Worm (Caenorhabditis elegans) whole organism, early embryonic: Measurements from ENCODE around the gene tab-1.

Source experiments
- B0310.2 ChIP-seq: sonication (generic microtip); optimal IDR thresholded peaks from 2 replicates; lab custom pipeline; 2016; ENCODE audit warnings: mild to moderate bottlenecking, missing genetic modification characterization, missing compliant biosample characterization
- F13C5.2 ChIP-seq: sonication (generic microtip); optimal IDR thresholded peaks from 2 replicates; lab custom pipeline; 2017; ENCODE audit warnings: mild to moderate bottlenecking, missing genetic modification characterization, inconsistent platforms, missing compliant biosample characterization
- aly-1 ChIP-seq: sonication (generic microtip); optimal IDR thresholded peaks from 2 replicates; lab custom pipeline; 2016; ENCODE audit warnings: missing genetic modification characterization, missing compliant biosample characterization
- ama-1 ChIP-seq: fragments of 150-350 bp; optimal IDR thresholded peaks from 2 replicates; lab custom pipeline; 2014
- ceh-13 ChIP-seq: fragments of 200-800 bp; sonication (Bioruptor generic); optimal IDR thresholded peaks from 2 replicates; lab custom pipeline; 2018; ENCODE audit warnings: mild to moderate bottlenecking, missing genetic modification characterization, missing compliant biosample characterization
- ceh-36 ChIP-seq: sonication (generic microtip); optimal IDR thresholded peaks from 2 replicates; lab custom pipeline; 2016; ENCODE audit warnings: missing genetic modification characterization, inconsistent platforms, missing compliant biosample characterization
- ets-7 ChIP-seq: sonication (generic microtip); optimal IDR thresholded peaks from 2 replicates; lab custom pipeline; 2016; ENCODE audit warnings: missing genotype, missing genetic modification characterization, missing compliant biosample characterization
- flt-1 ChIP-seq: fragments of 200-800 bp; sonication (Bioruptor generic); IDR thresholded peaks from 2 replicates; pipeline ENCODE4 v1.3.6; 2022; ENCODE audit warnings: missing genetic modification characterization, missing compliant biosample characterization
- hmbx-1 ChIP-seq: sonication (generic microtip); optimal IDR thresholded peaks from 2 replicates; lab custom pipeline; 2016; ENCODE audit warnings: mild to moderate bottlenecking, missing genetic modification characterization, missing compliant biosample characterization
- hmg-4 ChIP-seq: fragments of 200-800 bp; sonication (Bioruptor generic); optimal IDR thresholded peaks from 2 replicates; lab custom pipeline; 2018; ENCODE audit warnings: mild to moderate bottlenecking, missing genetic modification characterization, missing compliant biosample characterization
- hnd-1 ChIP-seq: sonication (generic microtip); optimal IDR thresholded peaks from 2 replicates; lab custom pipeline; 2016; ENCODE audit warnings: missing genetic modification characterization, missing compliant biosample characterization
- pes-1 ChIP-seq: fragments of 200-800 bp; sonication (Bioruptor generic); IDR thresholded peaks from 2 replicates; pipeline ENCODE4 v1.3.6; 2022; ENCODE audit warnings: missing genetic modification reagents, missing genetic modification characterization, missing compliant biosample characterization
- scrt-1 ChIP-seq: fragments of 200-800 bp; sonication (Bioruptor generic); IDR thresholded peaks from 2 replicates; pipeline ENCODE4 v1.3.6; 2022; ENCODE audit warnings: missing genetic modification characterization, missing compliant biosample characterization
- sea-1 ChIP-seq: fragments of 200-800 bp; sonication (Bioruptor generic); conservative IDR thresholded peaks from 2 replicates; pipeline ENCODE4 v1.3.6; 2022; ENCODE audit warnings: missing genetic modification characterization, missing compliant biosample characterization
- tbx-11 ChIP-seq: fragments of 200-800 bp; sonication (Bioruptor generic); IDR thresholded peaks from 2 replicates; pipeline ENCODE4 v1.3.6; 2022; ENCODE audit warnings: missing genetic modification characterization, missing compliant biosample characterization
- tbx-37 ChIP-seq: fragments of 200-800 bp; sonication (Bioruptor generic); conservative IDR thresholded peaks from 2 replicates; pipeline ENCODE4 v1.3.6; 2022; ENCODE audit warnings: missing genetic modification reagents, missing genetic modification characterization, missing compliant biosample characterization
- tra-4 ChIP-seq: sonication (generic microtip); optimal IDR thresholded peaks from 2 replicates; lab custom pipeline; 2017; ENCODE audit warnings: missing genetic modification characterization, missing compliant biosample characterization

The tab-1 gene

DNA sequence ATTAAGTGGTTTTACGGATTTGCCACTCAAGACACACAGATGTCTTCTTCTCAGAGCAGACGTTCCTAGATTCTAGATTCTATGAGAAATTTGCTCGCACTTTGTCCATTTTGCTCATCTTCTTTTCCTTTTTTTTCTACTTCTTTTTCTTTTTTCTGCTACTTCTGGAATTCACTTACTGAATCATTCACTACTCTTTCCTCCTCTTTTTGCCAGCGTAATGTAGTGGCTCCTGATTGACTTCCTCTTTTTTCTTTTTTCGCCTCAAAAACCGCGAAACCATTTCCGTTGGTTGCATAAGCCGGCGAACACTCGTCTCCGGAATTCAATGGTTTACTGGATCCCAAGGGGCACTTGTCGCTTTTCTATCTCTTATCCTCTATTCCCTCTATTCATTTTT is 29.1 kb downstream of the tab-1 start:
- no peak for TF ChIP-seq hmbx-1 (tag; lab: Kevin White, UChicago)
- TF ChIP-seq pes-1 (GFP tag; lab: Robert Waterston, UW) = no peak

DNA sequence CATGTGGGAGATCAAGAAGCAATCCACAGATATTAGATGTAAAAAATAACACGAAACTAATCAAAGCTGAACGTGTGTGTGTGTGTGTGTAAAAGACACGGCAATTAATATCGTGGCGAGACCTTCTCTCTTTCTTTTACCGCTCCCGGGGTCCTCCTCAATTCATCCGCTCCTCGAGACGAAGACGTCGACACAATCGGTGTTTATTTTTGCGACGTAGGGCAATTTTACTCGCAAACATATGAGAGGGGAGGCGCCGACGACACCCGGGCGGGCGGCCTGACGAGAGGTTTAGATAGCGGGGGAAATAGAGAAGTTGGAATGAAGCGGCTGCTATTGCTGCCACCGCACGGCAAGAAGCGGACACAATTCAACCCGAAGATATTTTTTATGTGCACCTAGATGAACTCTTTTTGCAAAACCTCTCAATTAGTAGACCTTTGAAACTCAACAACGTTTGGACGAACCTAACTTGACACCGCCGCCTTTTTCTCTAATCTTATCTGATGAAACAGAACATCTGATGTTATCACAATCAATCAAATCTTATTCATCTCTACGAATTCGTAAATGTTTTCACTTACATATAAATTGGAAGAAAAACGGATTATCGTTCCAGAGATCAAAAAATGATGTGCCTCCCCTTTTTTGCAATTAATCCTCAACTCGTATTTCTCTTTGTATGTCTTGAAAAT is 29.7 kb downstream of the tab-1 start:
- peak; percentile 13; the same call in 1 of the 2 replicates for TF ChIP-seq flt-1 (GFP tag; lab: Robert Waterston, UW)
- no peak for TF ChIP-seq hmbx-1 (tag; lab: Kevin White, UChicago)
- TF ChIP-seq hmg-4 (GFP tag; lab: Kevin White, UChicago) = peak; percentile 63
- no peak for TF ChIP-seq scrt-1 (GFP tag; lab: Robert Waterston, UW)

DNA sequence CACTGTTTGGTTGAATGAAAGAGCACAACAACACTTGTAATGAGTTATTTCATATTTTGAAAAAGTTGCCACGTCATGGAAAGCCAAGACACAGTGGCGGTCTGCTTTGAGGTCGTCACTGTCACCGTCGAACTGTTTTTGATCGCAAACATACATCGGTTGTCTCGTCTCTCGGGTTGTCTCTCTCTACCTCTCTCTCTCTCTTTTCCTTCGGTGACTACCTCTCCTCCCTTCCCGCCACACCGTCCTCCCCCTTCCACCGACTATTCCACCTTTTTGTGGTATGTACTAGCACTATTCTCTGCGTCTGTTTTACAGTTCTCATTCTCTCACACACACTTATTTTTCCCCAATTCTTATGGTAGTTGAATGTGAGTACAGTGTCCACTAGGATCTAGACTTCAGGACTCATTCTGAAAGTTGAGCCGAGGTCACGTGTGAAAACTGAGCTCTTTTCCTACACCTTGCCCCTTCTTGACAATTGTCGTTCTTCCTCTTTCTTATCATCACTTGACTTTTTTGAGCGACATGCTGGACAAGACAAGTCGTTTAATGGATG is 30.7 kb downstream of the tab-1 start:
- TF ChIP-seq tra-4 (no peak), tbx-11 (GFP tag; lab: Robert Waterston, UW) (no peak), hnd-1 (tag; lab: Kevin White, UChicago) (no peak), hmg-4 (GFP tag; lab: Kevin White, UChicago) (no peak), ceh-36 (peak; percentile 69), B0310.2 (tag; lab: Kevin White, UChicago) (no peak), ceh-13 (GFP tag; lab: Kevin White, UChicago) (no peak), F13C5.2 (tag; lab: Kevin White, UChicago) (no peak), aly-1 (peak; percentile 7), ama-1 (lab: Kevin White, UChicago) (no peak), hmbx-1 (tag; lab: Kevin White, UChicago) (no peak)

- TF ChIP-seq hmg-4 (GFP tag; lab: Kevin White, UChicago) = no peak
- TF ChIP-seq flt-1 (GFP tag; lab: Robert Waterston, UW) = no peak
- TF ChIP-seq tbx-11 (GFP tag; lab: Robert Waterston, UW) = no peak
- TF ChIP-seq sea-1 (GFP tag; lab: Robert Waterston, UW) = peak; percentile 69; the same call in 1 of the 2 replicates
- TF ChIP-seq ama-1 (lab: Kevin White, UChicago) = no peak
- TF ChIP-seq hnd-1 (tag; lab: Kevin White, UChicago) = no peak
- no peak for TF ChIP-seq ceh-13 (GFP tag; lab: Kevin White, UChicago)
These were observed 31.5 kb downstream of the tab-1 start, which contains the start of gene egl-27 for ce11 chrII:6834582-6835058. TSS of gene egl-27 (plus strand) at chrII:6835008.

DNA sequence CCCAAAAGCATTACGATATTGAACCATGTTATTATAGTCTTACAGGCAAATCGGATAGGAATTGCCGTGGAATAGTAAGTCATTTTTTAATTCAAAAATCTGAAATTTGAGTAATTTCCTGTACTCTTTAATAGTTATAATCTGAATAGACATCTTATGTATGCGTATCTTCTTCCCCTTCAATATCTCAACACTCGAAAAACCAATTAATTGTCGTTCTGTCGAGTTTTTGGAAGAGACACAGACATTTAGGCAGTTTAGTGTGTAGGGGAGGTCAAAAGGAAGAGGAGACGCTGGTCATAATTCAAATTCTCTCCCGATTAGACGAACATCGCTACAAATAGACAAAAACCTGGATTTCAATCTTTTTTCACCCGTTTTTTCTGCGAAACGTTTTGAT is 32.4 kb downstream of the tab-1 start:
- TF ChIP-seq aly-1 (no peak), scrt-1 (GFP tag; lab: Robert Waterston, UW) (no peak), flt-1 (GFP tag; lab: Robert Waterston, UW) (0 out of 2 replicates have a peak, but pooled peaks have one; percentile 30), hnd-1 (tag; lab: Kevin White, UChicago) (no peak), hmg-4 (GFP tag; lab: Kevin White, UChicago) (no peak), tbx-37 (GFP tag; lab: Robert Waterston, UW) (no peak)

ce11 chrII:6835972-6836595 is 33.0 kb downstream of the tab-1 start:
- no peak for TF ChIP-seq B0310.2 (tag; lab: Kevin White, UChicago)
- TF ChIP-seq F13C5.2 (tag; lab: Kevin White, UChicago) = no peak
- TF ChIP-seq hmbx-1 (tag; lab: Kevin White, UChicago) = no peak
- TF ChIP-seq tbx-37 (GFP tag; lab: Robert Waterston, UW) = no peak
- no peak for TF ChIP-seq scrt-1 (GFP tag; lab: Robert Waterston, UW)
- no peak for TF ChIP-seq tra-4
- no peak for TF ChIP-seq hmg-4 (GFP tag; lab: Kevin White, UChicago)
- TF ChIP-seq hnd-1 (tag; lab: Kevin White, UChicago) = no peak
- no peak for TF ChIP-seq ets-7 (tag; lab: Kevin White, UChicago)
- TF ChIP-seq aly-1 = no peak
- TF ChIP-seq sea-1 (GFP tag; lab: Robert Waterston, UW) = no peak
- TF ChIP-seq ceh-36 = no peak
- TF ChIP-seq flt-1 (GFP tag; lab: Robert Waterston, UW) = no peak
- TF ChIP-seq tbx-11 (GFP tag; lab: Robert Waterston, UW) = no peak

DNA sequence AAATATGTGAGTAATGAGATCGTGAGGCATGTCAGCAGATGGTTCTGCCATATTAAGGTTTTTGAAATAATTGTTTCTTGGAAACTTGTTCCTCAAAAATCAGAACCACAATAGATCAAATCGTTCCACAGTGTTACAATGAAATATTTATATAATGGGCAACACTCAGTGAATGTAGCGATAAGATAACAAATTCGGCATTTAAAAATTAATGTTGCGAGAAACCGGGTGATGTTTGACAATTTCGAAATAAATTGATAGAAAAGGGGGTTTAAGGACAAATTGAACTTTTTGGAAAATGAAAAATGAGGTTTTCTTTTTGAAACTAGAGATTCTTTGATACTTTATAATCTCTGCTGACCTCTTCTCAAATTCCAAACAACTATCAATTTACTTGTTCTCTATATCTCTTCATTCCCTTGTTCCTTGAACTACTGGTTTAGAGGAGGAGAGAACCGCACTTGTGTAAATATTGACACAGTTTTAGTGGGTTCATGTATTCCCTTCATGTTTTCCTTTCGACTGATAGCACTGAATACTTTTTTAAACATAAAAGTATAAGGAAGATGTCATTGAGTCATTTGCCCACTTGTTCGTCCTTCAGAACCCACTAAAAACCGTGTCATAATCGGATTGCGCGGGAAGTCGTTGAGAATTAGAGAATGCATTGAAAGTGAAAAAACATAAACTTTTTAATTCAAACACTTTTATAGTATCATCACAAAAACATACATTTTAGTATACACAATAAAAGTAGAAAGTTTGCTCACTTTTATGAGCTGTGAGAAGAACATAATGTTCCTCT is 33.8 kb downstream of the tab-1 start:
- TF ChIP-seq B0310.2 (tag; lab: Kevin White, UChicago) (no peak), ets-7 (tag; lab: Kevin White, UChicago) (no peak), hmbx-1 (tag; lab: Kevin White, UChicago) (no peak), hmg-4 (GFP tag; lab: Kevin White, UChicago) (no peak), ama-1 (lab: Kevin White, UChicago) (no peak), hnd-1 (tag; lab: Kevin White, UChicago) (no peak), ceh-13 (GFP tag; lab: Kevin White, UChicago) (no peak)
